Fruit fly (Drosophila melanogaster) whole organism, prepupa: ENCODE measurements around the gene CG46462.
A peak's percentile ranks its signal among the peaks of the same experiment; 100 is the strongest.

Experiments
- Blimp-1 ChIP-seq: fragments of 200-800 bp; sonication (Bioruptor generic); optimal IDR thresholded peaks from 3 replicates; lab custom pipeline; 2017; ENCODE audit warnings: missing biosample characterization, missing genetic modification characterization, mild to moderate bottlenecking, moderate library complexity, missing genetic modification reagents
- CG10631 ChIP-seq: fragments of 200-800 bp; sonication (Bioruptor generic); optimal IDR thresholded peaks from 2 replicates; lab custom pipeline; 2016; ENCODE audit warnings: missing biosample characterization, missing genetic modification characterization
- CG10669 ChIP-seq: fragments of 200-800 bp; sonication (Bioruptor generic); optimal IDR thresholded peaks from 3 replicates; lab custom pipeline; 2018; ENCODE audit warnings: missing biosample characterization, mild to moderate bottlenecking, missing genetic modification characterization, moderate library complexity
- CG11294 ChIP-seq: fragments of 200-800 bp; sonication (Bioruptor generic); IDR thresholded peaks from 2 replicates; pipeline ENCODE4 v1.3.6; 2022; ENCODE audit warnings: missing biosample characterization, missing genetic modification characterization
- CG15336 ChIP-seq: fragments of 200-800 bp; sonication (Bioruptor generic); IDR thresholded peaks from 2 replicates; pipeline ENCODE4 v1.3.6; 2022; ENCODE audit warnings: missing biosample characterization, missing genetic modification characterization
- CG1621 ChIP-seq: fragments of 200-800 bp; sonication (Bioruptor generic); optimal IDR thresholded peaks from 3 replicates; lab custom pipeline; 2018; ENCODE audit warnings: missing biosample characterization, mild to moderate bottlenecking, missing genetic modification characterization
- CG3032 ChIP-seq: fragments of 200-800 bp; optimal IDR thresholded peaks from 2 replicates; lab custom pipeline; 2019; ENCODE audit warnings: missing biosample characterization, mild to moderate bottlenecking, missing genetic modification characterization, moderate library complexity
- CG32006 ChIP-seq: fragments of 200-800 bp; sonication (Bioruptor generic); optimal IDR thresholded peaks from 3 replicates; lab custom pipeline; 2017; ENCODE audit warnings: missing biosample characterization, mild to moderate bottlenecking, missing genetic modification characterization
- CG3919 ChIP-seq: fragments of 200-800 bp; sonication (Bioruptor generic); optimal IDR thresholded peaks from 3 replicates; lab custom pipeline; 2016; ENCODE audit warnings: missing biosample characterization, missing genetic modification characterization
- CG4318 ChIP-seq: fragments of 200-800 bp; sonication (Bioruptor generic); optimal IDR thresholded peaks from 3 replicates; lab custom pipeline; 2017; ENCODE audit warnings: missing biosample characterization, mild to moderate bottlenecking, missing genetic modification characterization
- CG6163 ChIP-seq: fragments of 200-800 bp; sonication (Bioruptor generic); IDR thresholded peaks from 3 replicates; pipeline ENCODE4 v1.3.6; 2022; ENCODE audit warnings: missing biosample characterization, missing genetic modification characterization
- CG6276 ChIP-seq: fragments of 200-800 bp; sonication (Bioruptor generic); optimal IDR thresholded peaks from 2 replicates; lab custom pipeline; 2017; ENCODE audit warnings: missing biosample characterization, mild to moderate bottlenecking, missing genetic modification characterization
- CG6854 ChIP-seq: fragments of 200-800 bp; sonication (Bioruptor generic); optimal IDR thresholded peaks from 2 replicates; lab custom pipeline; 2017; ENCODE audit warnings: missing biosample characterization, mild to moderate bottlenecking, missing genetic modification characterization
- CG7368 ChIP-seq: fragments of 200-800 bp; sonication (Bioruptor generic); optimal IDR thresholded peaks from 3 replicates; lab custom pipeline; 2016; ENCODE audit warnings: missing biosample characterization, missing genetic modification characterization
- CG8119 ChIP-seq: fragments of 200-800 bp; sonication (Bioruptor generic); IDR thresholded peaks from 3 replicates; pipeline ENCODE4 v1.3.6; 2022; ENCODE audit warnings: missing biosample characterization, missing genetic modification characterization
- CG8319 ChIP-seq: fragments of 200-800 bp; sonication (Bioruptor generic); optimal IDR thresholded peaks from 3 replicates; lab custom pipeline; 2016; ENCODE audit warnings: missing biosample characterization, missing genetic modification characterization
- CG9139 ChIP-seq: fragments of 200-800 bp; sonication (Bioruptor generic); optimal IDR thresholded peaks from 3 replicates; lab custom pipeline; 2017; ENCODE audit warnings: missing biosample characterization, mild to moderate bottlenecking, missing genetic modification characterization
- Eip78C ChIP-seq: fragments of 200-800 bp; sonication (Bioruptor generic); peaks from one replicate; lab custom pipeline; 2016; ENCODE audit warnings: missing biosample characterization, missing genetic modification characterization
- Ets21C ChIP-seq: fragments of 200-800 bp; sonication (Bioruptor generic); optimal IDR thresholded peaks from 3 replicates; lab custom pipeline; 2016; ENCODE audit warnings: missing biosample characterization, missing genetic modification characterization
- Ets96B ChIP-seq: fragments of 200-800 bp; optimal IDR thresholded peaks from 2 replicates; lab custom pipeline; 2019; ENCODE audit warnings: missing biosample characterization, mild to moderate bottlenecking, missing genetic modification characterization, moderate library complexity
- Hr38 ChIP-seq: sonication (Bioruptor generic); optimal IDR thresholded peaks from 2 replicates; lab custom pipeline; 2016; ENCODE audit warnings: missing biosample characterization, missing genetic modification characterization
- Met ChIP-seq: fragments of 200-800 bp; sonication (Bioruptor generic); optimal IDR thresholded peaks from 3 replicates; lab custom pipeline; 2016; ENCODE audit warnings: missing biosample characterization, missing genetic modification characterization
- Sox102F ChIP-seq: fragments of 200-800 bp; sonication (Bioruptor generic); optimal IDR thresholded peaks from 2 replicates; lab custom pipeline; 2016; ENCODE audit warnings: missing biosample characterization, mild to moderate bottlenecking, missing genetic modification characterization
- Sox14 ChIP-seq: fragments of 200-800 bp; sonication (Bioruptor generic); optimal IDR thresholded peaks from 3 replicates; lab custom pipeline; 2016; ENCODE audit warnings: missing biosample characterization, missing genetic modification characterization
- Sox15 ChIP-seq: fragments of 200-800 bp; sonication (Bioruptor generic); optimal IDR thresholded peaks from 3 replicates; lab custom pipeline; 2016; ENCODE audit warnings: missing biosample characterization, missing genetic modification characterization
- achi ChIP-seq: fragments of 200-800 bp; sonication (Bioruptor generic); optimal IDR thresholded peaks from 3 replicates; lab custom pipeline; 2016; ENCODE audit warnings: missing biosample characterization, missing genetic modification characterization
- eg ChIP-seq: fragments of 200-800 bp; sonication (Bioruptor generic); IDR thresholded peaks from 3 replicates; pipeline ENCODE4 v1.3.6; 2022; ENCODE audit warnings: missing biosample characterization, missing genetic modification characterization
- fd59A ChIP-seq: fragments of 200-800 bp; sonication (Bioruptor generic); optimal IDR thresholded peaks from 2 replicates; lab custom pipeline; 2017; ENCODE audit warnings: missing biosample characterization, mild to moderate bottlenecking, missing genetic modification characterization, missing genetic modification reagents
- fd85E ChIP-seq: fragments of 200-800 bp; sonication (Bioruptor generic); optimal IDR thresholded peaks from 3 replicates; lab custom pipeline; 2016; ENCODE audit warnings: missing biosample characterization, missing genetic modification characterization
- fkh ChIP-seq: fragments of 200-800 bp; sonication (Bioruptor generic); optimal IDR thresholded peaks from 3 replicates; lab custom pipeline; 2017; ENCODE audit warnings: missing biosample characterization, mild to moderate bottlenecking, missing genetic modification characterization, moderate library complexity
- net ChIP-seq: fragments of 200-800 bp; sonication (Bioruptor generic); optimal IDR thresholded peaks from 3 replicates; lab custom pipeline; 2016; ENCODE audit warnings: missing biosample characterization, missing genetic modification characterization
- pdm3 ChIP-seq: fragments of 200-800 bp; sonication (Bioruptor generic); optimal IDR thresholded peaks from 3 replicates; lab custom pipeline; 2016; ENCODE audit warnings: missing biosample characterization, missing genetic modification characterization
- salr ChIP-seq, 2 experiments: fragments of 200-800 bp; sonication (Bioruptor generic); optimal IDR thresholded peaks; 3 replicates each; lab custom pipeline; 2016 to 2018; ENCODE audit warnings: missing biosample characterization in 2 of 2, missing genetic modification characterization in 2 of 2, mild to moderate bottlenecking in 1 of 2
- spab ChIP-seq: fragments of 200-800 bp; sonication (Bioruptor generic); optimal IDR thresholded peaks from 2 replicates; lab custom pipeline; 2017; ENCODE audit warnings: missing biosample characterization, mild to moderate bottlenecking, missing genetic modification characterization, missing genetic modification reagents
- svp ChIP-seq: fragments of 200-800 bp; sonication (Bioruptor generic); peaks from one replicate; lab custom pipeline; 2016; ENCODE audit warnings: missing biosample characterization, missing genetic modification characterization
- topi ChIP-seq: fragments of 200-800 bp; sonication (Bioruptor generic); optimal IDR thresholded peaks from 3 replicates; lab custom pipeline; 2016; ENCODE audit warnings: missing biosample characterization, missing genetic modification characterization
- vri ChIP-seq: fragments of 200-800 bp; sonication (Bioruptor generic); optimal IDR thresholded peaks from 3 replicates; lab custom pipeline; 2016; ENCODE audit warnings: missing biosample characterization, mild to moderate bottlenecking, missing genetic modification characterization

CG46462 gene

DNA sequence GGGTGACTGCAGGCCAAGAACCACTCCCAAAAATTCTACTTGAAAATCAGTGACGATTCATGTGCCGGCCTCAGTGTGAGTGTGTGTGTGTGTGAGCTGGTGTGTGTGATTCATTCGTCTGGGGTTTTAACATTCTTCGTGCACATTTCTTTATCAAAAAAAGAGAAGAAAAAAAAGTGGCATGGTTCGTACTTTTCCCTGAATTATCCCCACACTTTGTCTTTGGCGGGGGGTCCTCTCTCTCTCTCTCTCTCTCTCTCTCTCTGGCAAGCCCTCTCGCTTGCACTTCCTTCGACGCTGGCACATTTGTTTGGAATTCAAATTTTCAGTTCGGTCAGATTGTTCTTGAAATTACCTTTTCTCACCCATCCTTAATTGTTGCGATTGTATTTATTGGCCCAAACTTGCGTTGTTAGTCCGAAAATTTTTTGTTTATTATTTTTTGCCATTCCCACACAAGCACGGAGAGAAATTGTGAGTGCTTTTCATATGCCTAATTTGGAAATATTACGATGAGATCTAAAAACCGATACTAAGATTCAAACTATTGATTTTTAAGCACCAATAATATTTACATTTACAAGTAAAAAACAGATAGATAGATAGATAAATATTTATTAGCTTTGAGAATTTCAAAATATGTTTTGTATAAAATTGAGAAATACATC, 2.3 kb upstream of the CG46462 start (continued):
- TF ChIP-seq CG3032 (tag; lab: Kevin White, UChicago) = no peak
- no peak for TF ChIP-seq CG1621 (tag; lab: Kevin White, UChicago)
- peak; percentile 33 for TF ChIP-seq Blimp-1 (GFP tag; lab: Kevin White, UChicago)
- TF ChIP-seq fd85E (GFP tag; lab: Kevin White, UChicago) = no peak
- TF ChIP-seq topi (GFP tag; lab: Kevin White, UChicago) = peak; percentile 35
- TF ChIP-seq CG11294 = no peak
- no peak; the same call in 2 of the 3 replicates for TF ChIP-seq eg (GFP tag; lab: Robert Waterston, UW)
- no peak for TF ChIP-seq CG8119 (GFP tag; lab: Robert Waterston, UW)
- TF ChIP-seq CG10669 (GFP tag; lab: Kevin White, UChicago) = peak; percentile 11
- TF ChIP-seq Hr38 (GFP tag; lab: Kevin White, UChicago) = no peak
- no peak for TF ChIP-seq CG10631 (GFP tag; lab: Kevin White, UChicago)
- TF ChIP-seq Sox14 (GFP tag; lab: Kevin White, UChicago) = peak; percentile 33
- TF ChIP-seq fkh (GFP tag; lab: Kevin White, UChicago) = no peak
- TF ChIP-seq vri (GFP tag; lab: Kevin White, UChicago) = peak; percentile 28
- peak in 1 of 2 experiments; percentile 27 for TF ChIP-seq salr (GFP tag; optimal IDR thresholded peaks at IDR 0.05; lab: Kevin White, UChicago)
- no peak for TF ChIP-seq CG8319 (GFP tag; lab: Kevin White, UChicago)
- no peak for TF ChIP-seq CG6276
- TF ChIP-seq CG4318 = no peak
- no peak for TF ChIP-seq spab (GFP tag; lab: Kevin White, UChicago)
- TF ChIP-seq Sox15 (GFP tag; lab: Kevin White, UChicago) = no peak
- no peak for TF ChIP-seq Ets21C (GFP tag; lab: Kevin White, UChicago)
- peak; percentile 17 for TF ChIP-seq CG7368
- no peak for TF ChIP-seq CG9139 (GFP tag; lab: Kevin White, UChicago)
- TF ChIP-seq Eip78C (GFP tag; lab: Kevin White, UChicago) = peak; percentile 82
- no peak for TF ChIP-seq fd59A (GFP tag; lab: Kevin White, UChicago)
- TF ChIP-seq, all 60 proteins: peak for 32

dm6 chr3L:19929719-19930334, 1.7 kb upstream of the CG46462 start:
- TF ChIP-seq Met (GFP tag; lab: Kevin White, UChicago) (no peak), CG10631 (GFP tag; lab: Kevin White, UChicago) (no peak), CG7368 (no peak), CG3032 (tag; lab: Kevin White, UChicago) (no peak), CG32006 (GFP tag; lab: Kevin White, UChicago) (no peak), net (GFP tag; lab: Kevin White, UChicago) (no peak), Ets96B (tag; lab: Kevin White, UChicago) (no peak), svp (GFP tag; lab: Kevin White, UChicago) (peak; percentile 81), Sox102F (GFP tag; lab: Kevin White, UChicago) (no peak), fkh (GFP tag; lab: Kevin White, UChicago) (peak; percentile 37), Eip78C (GFP tag; lab: Kevin White, UChicago) (peak; percentile 65), vri (GFP tag; lab: Kevin White, UChicago) (peak; percentile 100), CG6854 (GFP tag; lab: Kevin White, UChicago) (no peak), CG15336 (GFP tag; lab: Robert Waterston, UW) (no peak), CG6163 (GFP tag; lab: Robert Waterston, UW) (0 out of 3 replicates have a peak, but pooled peaks have one; percentile 39), achi (GFP tag; lab: Kevin White, UChicago) (no peak), fd59A (GFP tag; lab: Kevin White, UChicago) (no peak), pdm3 (no peak), CG3919 (GFP tag; lab: Kevin White, UChicago) (no peak)
- TF ChIP-seq, all 60 proteins: peak for 5
